Worm (Caenorhabditis elegans): ENCODE measurements around the gene F16B4.2.

DNA sequence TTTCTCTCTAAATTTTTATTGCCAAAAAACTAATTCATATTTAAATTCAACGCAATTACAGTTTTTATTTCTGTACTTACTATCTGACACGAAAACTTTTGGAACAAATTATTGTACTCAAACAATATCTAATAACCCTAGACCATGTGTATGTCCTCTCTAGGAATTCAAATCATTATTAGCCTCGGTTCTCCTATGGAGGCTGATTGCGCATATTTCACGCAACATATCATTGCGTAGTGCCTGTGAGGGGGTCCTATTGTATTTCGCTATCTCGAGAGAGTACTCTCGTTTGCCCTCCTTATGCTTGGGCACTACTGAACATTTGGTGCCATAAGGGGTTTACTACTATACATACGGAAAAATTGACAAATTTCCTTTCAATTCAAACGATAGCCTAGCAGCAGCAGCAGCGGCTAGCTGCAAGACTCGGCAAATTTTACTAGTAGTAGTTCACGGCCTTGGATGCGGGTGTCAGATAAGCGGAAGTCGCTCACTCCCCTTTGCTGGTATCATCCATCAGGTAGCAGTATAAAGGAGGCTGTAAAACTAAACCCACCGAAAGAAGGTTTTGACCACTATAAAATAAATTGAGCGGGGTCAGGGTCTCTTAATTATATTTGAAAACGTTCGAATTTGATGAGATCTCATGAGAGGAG, 22.1 kb upstream of the F16B4.2 start:
- no peak for TF ChIP-seq aly-2 (tag; optimal IDR thresholded peaks at IDR 0.05)
- TF ChIP-seq pha-4 (tag; optimal IDR thresholded peaks at IDR 0.05): no peak
- TF ChIP-seq ZK546.5 (tag; optimal IDR thresholded peaks at IDR 0.05): no peak
- TF ChIP-seq lin-15B (tag; optimal IDR thresholded peaks at IDR 0.05): no peak
- no peak for TF ChIP-seq snpc-4 (tag; optimal IDR thresholded peaks at IDR 0.05)
- no peak for TF ChIP-seq fos-1 (tag; optimal IDR thresholded peaks at IDR 0.05)

All from whole organism, L3 larva.